Fruit fly (Drosophila melanogaster): ENCODE data around the gene Setd3.

Setd3 gene

DNA sequence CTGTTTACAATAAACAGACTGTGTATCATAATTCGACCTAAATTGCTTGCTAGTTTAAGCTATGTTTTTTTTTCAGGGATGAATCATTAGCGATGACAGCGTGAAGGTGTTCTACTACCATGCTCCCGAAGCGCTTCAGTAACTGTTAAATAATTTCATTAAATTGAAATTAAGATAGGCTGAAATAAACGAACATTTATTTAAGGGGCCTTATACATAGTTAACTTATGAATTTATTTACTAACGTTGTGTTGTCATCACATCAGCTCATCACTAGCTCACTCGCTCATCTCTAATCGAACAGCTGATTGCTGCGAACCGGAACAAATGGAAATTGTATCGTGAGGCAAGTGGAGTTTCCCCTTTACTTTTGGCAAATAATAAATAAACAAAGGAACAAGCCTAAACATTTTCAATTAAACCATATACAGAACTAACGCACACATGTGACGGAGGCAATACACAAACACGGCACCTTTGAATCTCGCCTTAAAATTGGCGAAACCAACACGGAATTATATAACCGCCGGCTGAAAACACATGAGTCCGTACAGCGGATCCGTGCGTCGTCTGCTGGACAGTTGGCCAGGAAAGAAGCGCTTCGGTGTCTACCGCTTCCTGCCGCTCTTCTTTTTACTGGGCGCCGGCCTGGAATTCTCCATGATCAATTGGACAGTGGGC is 42.7 kb upstream of the Setd3 start, which contains the start of the genes cm, sloth1 and sloth2 (continued):
- TF ChIP-seq CG10543 (GFP tag; optimal IDR thresholded peaks at IDR 0.05) (peak; percentile 88), Dref (GFP tag; IDR thresholded peaks at IDR 0.05) (peak; percentile 24; the same call in 1 of the 2 replicates), Trl (optimal IDR thresholded peaks at IDR 0.05) (no peak), Trl (GFP tag; optimal IDR thresholded peaks at IDR 0.05) (peak; percentile 90), ab (GFP tag; optimal IDR thresholded peaks at IDR 0.05) (peak; percentile 76), CG3726 (GFP tag; IDR thresholded peaks at IDR 0.05) (peak; percentile 65; the same call in 2 of the 3 replicates), Hr3 (GFP tag; optimal IDR thresholded peaks at IDR 0.05) (peak; percentile 90), Myb (GFP tag; optimal IDR thresholded peaks at IDR 0.05) (peak; percentile 69), CG3163 (GFP tag; optimal IDR thresholded peaks at IDR 0.05) (peak; percentile 55), CG15073 (GFP tag; optimal IDR thresholded peaks at IDR 0.05) (no peak), CG7556 (GFP tag; optimal IDR thresholded peaks at IDR 0.05) (peak; percentile 80), CG17829 (tag; optimal IDR thresholded peaks at IDR 0.05) (peak; percentile 87), sr (GFP tag; IDR thresholded peaks at IDR 0.05) (no peak), CG10274 (GFP tag; optimal IDR thresholded peaks at IDR 0.05) (peak; percentile 30), NFAT (GFP tag; IDR thresholded peaks at IDR 0.05) (peak; percentile 79), CG5245 (GFP tag; optimal IDR thresholded peaks at IDR 0.05) (peak; percentile 60), wor (GFP tag; IDR thresholded peaks at IDR 0.05) (peak; percentile 77), CG17186 (GFP tag; optimal IDR thresholded peaks at IDR 0.05) (no peak), exex (tag; optimal IDR thresholded peaks at IDR 0.05) (peak; percentile 44), CG4424 (GFP tag; optimal IDR thresholded peaks at IDR 0.05) (peak; percentile 80), lmd (GFP tag; IDR thresholded peaks at IDR 0.05) (peak; percentile 88), CG14441 (GFP tag; IDR thresholded peaks at IDR 0.05) (peak; percentile 84), CG17612 (GFP tag; IDR thresholded peaks at IDR 0.05) (peak; percentile 63; the same call in 1 of the 2 replicates), Xbp1 (GFP tag; optimal IDR thresholded peaks at IDR 0.05) (peak; percentile 93), slou (GFP tag; optimal IDR thresholded peaks at IDR 0.05) (peak; percentile 72), Chrac-16 (GFP tag; optimal IDR thresholded peaks at IDR 0.05) (peak; percentile 90), CG1529 (GFP tag; optimal IDR thresholded peaks at IDR 0.05) (peak; percentile 53), CG10462 (GFP tag; optimal IDR thresholded peaks at IDR 0.05) (peak; percentile 76), Ets97D (GFP tag; optimal IDR thresholded peaks at IDR 0.05) (peak; percentile 86), stwl (tag; optimal IDR thresholded peaks at IDR 0.05) (peak; percentile 49), hbn (GFP tag; IDR thresholded peaks at IDR 0.05; ENCODE audit: partially characterized antibody) (peak; percentile 82), bigmax (GFP tag; optimal IDR thresholded peaks at IDR 0.05) (no peak), Sox102F (GFP tag; optimal IDR thresholded peaks at IDR 0.05) (peak; percentile 86), ttk (GFP tag; IDR thresholded peaks at IDR 0.05) (peak; percentile 86), prd (optimal IDR thresholded peaks at IDR 0.05) (no peak), prd (GFP tag; IDR thresholded peaks at IDR 0.05) (peak; percentile 94), shn (GFP tag; optimal IDR thresholded peaks at IDR 0.05) (peak; percentile 84), Hand (GFP tag; optimal IDR thresholded peaks at IDR 0.05) (peak; percentile 45), pnt (GFP tag; optimal IDR thresholded peaks at IDR 0.05) (peak; percentile 83), Ssrp (tag; optimal IDR thresholded peaks at IDR 0.05) (peak; percentile 74), ara (GFP tag; IDR thresholded peaks at IDR 0.05) (peak; percentile 76; the same call in 1 of the 2 replicates), ssp (GFP tag; IDR thresholded peaks at IDR 0.05) (peak; percentile 71), bsh (GFP tag; optimal IDR thresholded peaks at IDR 0.05) (peak; percentile 7 to 83), phol (tag; optimal IDR thresholded peaks at IDR 0.05) (peak; percentile 83), org-1 (GFP tag; optimal IDR thresholded peaks at IDR 0.05) (peak; percentile 64), stc (GFP tag; IDR thresholded peaks at IDR 0.05) (peak; percentile 81), CG13424 (tag; optimal IDR thresholded peaks at IDR 0.05) (peak; percentile 92), p53 (GFP tag; optimal IDR thresholded peaks at IDR 0.05) (peak; percentile 26), CG14014 (GFP tag; IDR thresholded peaks at IDR 0.05) (peak; percentile 84), CG17328 (GFP tag; IDR thresholded peaks at IDR 0.05) (peak; percentile 87), B-H1 (GFP tag; IDR thresholded peaks at IDR 0.05) (peak; percentile 70)
